Fruit fly (Drosophila melanogaster) whole organism, embryonic: ENCODE measurements around the gene CG17625.

Experiments
- Antp ChIP-seq: fragments of 200-800 bp; sonication (Bioruptor generic); optimal IDR thresholded peaks from 3 replicates; lab custom pipeline; 2016; ENCODE audit warnings: missing biosample characterization, missing genetic modification characterization
- BEAF-32 ChIP-seq: fragments of 200-800 bp; sonication (Bioruptor generic); optimal IDR thresholded peaks from 3 replicates; lab custom pipeline; 2017; ENCODE audit warnings: missing biosample characterization, missing genetic modification characterization, mild to moderate bottlenecking, moderate library complexity, missing genetic modification reagents
- Bgb ChIP-seq: fragments of 200-800 bp; sonication (Bioruptor generic); IDR thresholded peaks from 2 replicates; pipeline ENCODE4 v1.3.6; 2022; ENCODE audit warnings: missing biosample characterization, missing genetic modification characterization; ENCODE audit not compliant: partially characterized antibody
- CG10267 ChIP-seq: fragments of 200-800 bp; sonication (Bioruptor generic); optimal IDR thresholded peaks from 2 replicates; lab custom pipeline; 2018; ENCODE audit warnings: missing biosample characterization, mild to moderate bottlenecking, missing genetic modification characterization, moderate library complexity
- CG10366 ChIP-seq: fragments of 200-800 bp; sonication (Bioruptor generic); IDR thresholded peaks from 2 replicates; pipeline ENCODE4 v1.3.6; 2022; ENCODE audit warnings: missing biosample characterization, missing genetic modification characterization
- CG13894 ChIP-seq: fragments of 200-800 bp; sonication (Bioruptor generic); optimal IDR thresholded peaks from 3 replicates; lab custom pipeline; 2018; ENCODE audit warnings: missing biosample characterization, mild to moderate bottlenecking, missing genetic modification characterization, moderate library complexity
- CG14710 ChIP-seq: fragments of 200-800 bp; sonication (Bioruptor generic); optimal IDR thresholded peaks from 3 replicates; lab custom pipeline; 2019; ENCODE audit warnings: missing biosample characterization, mild to moderate bottlenecking, missing genetic modification characterization, moderate library complexity
- CG15514 ChIP-seq: fragments of 200-800 bp; sonication (Bioruptor generic); optimal IDR thresholded peaks from 3 replicates; lab custom pipeline; 2017; ENCODE audit warnings: missing biosample characterization, missing genetic modification characterization, mild to moderate bottlenecking, moderate library complexity, missing genetic modification reagents
- CG15696 ChIP-seq: fragments of 200-800 bp; sonication (Bioruptor generic); optimal IDR thresholded peaks from 2 replicates; lab custom pipeline; 2019; ENCODE audit warnings: missing biosample characterization, mild to moderate bottlenecking, missing genetic modification characterization, moderate library complexity
- CG16813 ChIP-seq: fragments of 200-800 bp; sonication (Bioruptor generic); IDR thresholded peaks from 3 replicates; pipeline ENCODE4 v1.3.6; 2022; ENCODE audit warnings: missing biosample characterization, missing genetic modification characterization; ENCODE audit not compliant: partially characterized antibody
- CG17186 ChIP-seq: fragments of 200-800 bp; sonication (Bioruptor generic); optimal IDR thresholded peaks from 3 replicates; lab custom pipeline; 2017; ENCODE audit warnings: missing biosample characterization, missing genetic modification reagents, missing genetic modification characterization
- CG2678 ChIP-seq: fragments of 200-800 bp; sonication (Bioruptor generic); optimal IDR thresholded peaks from 3 replicates; lab custom pipeline; 2019; ENCODE audit warnings: missing biosample characterization, mild to moderate bottlenecking, missing genetic modification characterization, moderate library complexity
- CG2712 ChIP-seq: fragments of 200-800 bp; optimal IDR thresholded peaks from 3 replicates; lab custom pipeline; 2019; ENCODE audit warnings: missing biosample characterization, mild to moderate bottlenecking, missing genetic modification characterization, moderate library complexity
- CG33557 ChIP-seq: fragments of 200-800 bp; sonication (Bioruptor generic); optimal IDR thresholded peaks from 2 replicates; lab custom pipeline; 2019; ENCODE audit warnings: missing biosample characterization, mild to moderate bottlenecking, missing genetic modification characterization, moderate library complexity
- CG3838 ChIP-seq: fragments of 200-800 bp; sonication (Bioruptor generic); optimal IDR thresholded peaks from 3 replicates; lab custom pipeline; 2016; ENCODE audit warnings: missing biosample characterization, missing genetic modification characterization
- CG42726 ChIP-seq: fragments of 200-800 bp; sonication (Bioruptor generic); IDR thresholded peaks from 2 replicates; pipeline ENCODE4 v1.3.6; 2022; ENCODE audit warnings: missing biosample characterization, missing genetic modification characterization; ENCODE audit not compliant: partially characterized antibody
- CG4854 ChIP-seq: fragments of 200-800 bp; sonication (Bioruptor generic); optimal IDR thresholded peaks from 2 replicates; lab custom pipeline; 2016; ENCODE audit warnings: missing biosample characterization, missing genetic modification characterization, inconsistent platforms
- CG5180 ChIP-seq: fragments of 200-800 bp; sonication (Bioruptor generic); optimal IDR thresholded peaks from 3 replicates; lab custom pipeline; 2017; ENCODE audit warnings: missing biosample characterization, missing genetic modification characterization, mild to moderate bottlenecking, moderate library complexity, missing genetic modification reagents
- CG6272 ChIP-seq: fragments of 200-800 bp; sonication (Bioruptor generic); IDR thresholded peaks from 2 replicates; pipeline ENCODE4 v1.3.6; 2022; ENCODE audit warnings: missing biosample characterization, missing genetic modification characterization
- CG6791 ChIP-seq: fragments of 200-800 bp; sonication (Bioruptor generic); IDR thresholded peaks from 3 replicates; pipeline ENCODE4 v1.3.6; 2022; ENCODE audit warnings: missing biosample characterization, missing genetic modification characterization; ENCODE audit not compliant: partially characterized antibody
- CG7786 ChIP-seq: fragments of 200-800 bp; sonication (Bioruptor generic); optimal IDR thresholded peaks from 2 replicates; lab custom pipeline; 2016; ENCODE audit warnings: missing biosample characterization, missing genetic modification characterization
- CG7987 ChIP-seq: fragments of 200-800 bp; sonication (Bioruptor generic); optimal IDR thresholded peaks from 2 replicates; lab custom pipeline; 2018; ENCODE audit warnings: missing biosample characterization, mild to moderate bottlenecking, missing genetic modification characterization, moderate library complexity
- CG9817 ChIP-seq: fragments of 200-800 bp; sonication (Bioruptor generic); optimal IDR thresholded peaks from 2 replicates; lab custom pipeline; 2018; ENCODE audit warnings: missing biosample characterization, mild to moderate bottlenecking, missing genetic modification characterization, moderate library complexity
- Dip3 ChIP-seq: fragments of 200-800 bp; sonication (Bioruptor generic); optimal IDR thresholded peaks from 3 replicates; lab custom pipeline; 2016; ENCODE audit warnings: missing biosample characterization, missing genetic modification characterization
- ERR ChIP-seq: fragments of 200-800 bp; sonication (Bioruptor generic); optimal IDR thresholded peaks from 2 replicates; lab custom pipeline; 2016; ENCODE audit warnings: missing biosample characterization, missing genetic modification characterization
- Ets65A ChIP-seq: fragments of 200-800 bp; sonication (Bioruptor generic); peaks from one replicate; lab custom pipeline; 2016; ENCODE audit warnings: missing biosample characterization, missing genetic modification characterization
- Hand ChIP-seq: fragments of 200-800 bp; sonication (Bioruptor generic); optimal IDR thresholded peaks from 2 replicates; lab custom pipeline; 2017; ENCODE audit warnings: mild to moderate bottlenecking, missing biosample characterization, missing genetic modification reagents, missing genetic modification characterization
- HmgD ChIP-seq: fragments of 200-800 bp; sonication (Bioruptor generic); optimal IDR thresholded peaks from 3 replicates; lab custom pipeline; 2016; ENCODE audit warnings: missing biosample characterization, missing genetic modification characterization
- Hmr ChIP-seq: fragments of 200-800 bp; sonication (Bioruptor generic); optimal IDR thresholded peaks from 3 replicates; lab custom pipeline; 2017; ENCODE audit warnings: mild to moderate bottlenecking, missing biosample characterization, missing genetic modification reagents, missing genetic modification characterization
- Max ChIP-seq: fragments of 200-800 bp; sonication (Bioruptor generic); optimal IDR thresholded peaks from 2 replicates; lab custom pipeline; 2016; ENCODE audit warnings: missing biosample characterization, mild to moderate bottlenecking, missing genetic modification characterization
- Myb ChIP-seq: fragments of 200-800 bp; sonication (Bioruptor generic); optimal IDR thresholded peaks from 2 replicates; lab custom pipeline; 2016; ENCODE audit warnings: missing biosample characterization, missing genetic modification characterization
- Sry-δ ChIP-seq: fragments of 200-800 bp; sonication (Bioruptor generic); optimal IDR thresholded peaks from 2 replicates; lab custom pipeline; 2016; ENCODE audit warnings: missing biosample characterization, missing genetic modification characterization
- Stat92E ChIP-seq, 3 experiments: fragments of >200 bp in 2 of 3; fragments of 200-800 bp in 1 of 3; sonication (Bioruptor generic) in 1 of 3; optimal IDR thresholded peaks; 2 replicates each; lab custom pipeline; 2017 to 2019; ENCODE audit warnings: missing biosample characterization in 3 of 3, missing genetic modification characterization in 3 of 3, mild to moderate bottlenecking in 1 of 3, moderate library complexity in 1 of 3
- YL-1 ChIP-seq: fragments of 200-800 bp; sonication (Bioruptor generic); optimal IDR thresholded peaks from 3 replicates; lab custom pipeline; 2017; ENCODE audit warnings: missing biosample characterization, mild to moderate bottlenecking, missing genetic modification characterization
- aop ChIP-seq: fragments of 200-800 bp; sonication (Bioruptor generic); IDR thresholded peaks from 2 replicates; pipeline ENCODE4 v1.3.6; 2022; ENCODE audit warnings: missing biosample characterization, missing genetic modification characterization
- chinmo ChIP-seq: fragments of 200-800 bp; sonication (Bioruptor generic); IDR thresholded peaks from 4 replicates; pipeline ENCODE4 v1.3.6; 2022; ENCODE audit warnings: missing biosample characterization, missing genetic modification characterization; ENCODE audit not compliant: partially characterized antibody
- ewg ChIP-seq: fragments of 200-800 bp; sonication (Bioruptor generic); optimal IDR thresholded peaks from 3 replicates; lab custom pipeline; 2017; ENCODE audit warnings: mild to moderate bottlenecking, missing biosample characterization, missing genetic modification reagents, missing genetic modification characterization
- gfzf ChIP-seq: fragments of 200-800 bp; sonication (Bioruptor generic); optimal IDR thresholded peaks from 2 replicates; lab custom pipeline; 2016; ENCODE audit warnings: missing biosample characterization, mild to moderate bottlenecking, missing genetic modification characterization, moderate library complexity
- hkb ChIP-seq, 2 experiments: fragments of 200-800 bp in 1 of 2; fragments of >200 bp in 1 of 2; sonication (Bioruptor generic) in 1 of 2; IDR thresholded peaks in 1 of 2; optimal IDR thresholded peaks in 1 of 2; 2 replicates each; pipeline versions ENCODE4 v1.3.6 to Lab custom; 2017 to 2022; ENCODE audit warnings: missing biosample characterization in 1 of 2, missing genetic modification characterization in 1 of 2
- klu ChIP-seq: fragments of 200-800 bp; sonication (Bioruptor generic); IDR thresholded peaks from 2 replicates; pipeline ENCODE4 v1.3.6; 2022; ENCODE audit warnings: missing biosample characterization, missing genetic modification characterization
- lab ChIP-seq: fragments of 200-800 bp; sonication (Bioruptor generic); optimal IDR thresholded peaks from 3 replicates; lab custom pipeline; 2017; ENCODE audit warnings: missing biosample characterization, missing genetic modification characterization, mild to moderate bottlenecking, moderate library complexity, missing genetic modification reagents
- sens ChIP-seq: fragments of 200-800 bp; sonication (Bioruptor generic); peaks from one replicate; lab custom pipeline; 2016; ENCODE audit warnings: missing biosample characterization, missing genetic modification characterization
- stwl ChIP-seq: fragments of 200-800 bp; sonication (Bioruptor generic); optimal IDR thresholded peaks from 3 replicates; lab custom pipeline; 2018; ENCODE audit warnings: missing biosample characterization, mild to moderate bottlenecking, missing genetic modification characterization, moderate library complexity
- unc-4 ChIP-seq: fragments of 200-800 bp; sonication (Bioruptor generic); IDR thresholded peaks from 2 replicates; pipeline ENCODE4 v1.3.6; 2022; ENCODE audit warnings: missing biosample characterization, missing genetic modification characterization; ENCODE audit not compliant: partially characterized antibody
- vfl ChIP-seq: fragments of 200-800 bp; sonication (Bioruptor generic); optimal IDR thresholded peaks from 2 replicates; lab custom pipeline; 2016; ENCODE audit warnings: missing biosample characterization, missing genetic modification characterization

CG17625 gene

dm6 chr3R:22639239-22639858 lies 47.3 kb upstream of the CG17625 start, which contains the start of the genes loco and wake (continued):
- TF ChIP-seq CG42726 (GFP tag; lab: Robert Waterston, UW) (no peak; the same call in none of the 2 replicates), HmgD (GFP tag; lab: Kevin White, UChicago) (peak; percentile 64), sens (peak; percentile 17), CG5180 (GFP tag; lab: Kevin White, UChicago) (no peak), Myb (GFP tag; lab: Kevin White, UChicago) (peak; percentile 100), CG17186 (GFP tag; lab: Kevin White, UChicago) (peak; percentile 34), CG15696 (tag; lab: Kevin White, UChicago) (peak; percentile 13), ewg (GFP tag; lab: Kevin White, UChicago) (peak; percentile 98), CG6791 (peak; percentile 75; the same call in 2 of the 3 replicates), CG6272 (GFP tag; lab: Robert Waterston, UW) (0 out of 2 replicates have a peak, but pooled peaks have one; percentile 4), Ets65A (GFP tag; lab: Kevin White, UChicago) (peak; percentile 93), Hand (no peak), aop (GFP tag; lab: Robert Waterston, UW) (no peak), CG7987 (GFP tag; lab: Kevin White, UChicago) (no peak), CG14710 (tag; lab: Kevin White, UChicago) (peak; percentile 77), Stat92E (GFP tag; optimal IDR thresholded peaks at IDR 0.05; lab: Kevin White, UChicago) (no peak), lab (no peak), BEAF-32 (GFP tag; lab: Kevin White, UChicago) (peak; percentile 94), stwl (peak; percentile 86), Max (GFP tag; lab: Kevin White, UChicago) (no peak), Sry-δ (peak; percentile 96), CG7786 (peak; percentile 4), CG16813 (GFP tag; lab: Robert Waterston, UW) (peak; percentile 93), CG2712 (tag; lab: Kevin White, UChicago) (peak; percentile 38), klu (GFP tag; lab: Robert Waterston, UW) (no peak), hkb (optimal IDR thresholded peaks at IDR 0.05; lab: Kevin White, UChicago) (no peak), hkb (GFP tag; IDR thresholded peaks at IDR 0.05; lab: Robert Waterston, UW) (no peak), Dip3 (peak; percentile 4), unc-4 (peak; percentile 95), YL-1 (GFP tag; lab: Kevin White, UChicago) (peak; percentile 45), CG9817 (tag; lab: Kevin White, UChicago) (no peak), CG2678 (tag; lab: Kevin White, UChicago) (peak; percentile 7), vfl (GFP tag; lab: Kevin White, UChicago) (no peak), CG4854 (no peak), CG33557 (GFP tag; lab: Kevin White, UChicago) (no peak), CG15514 (GFP tag; lab: Kevin White, UChicago) (peak; percentile 49), gfzf (GFP tag; lab: Kevin White, UChicago) (peak; percentile 35), CG13894 (tag; lab: Kevin White, UChicago) (peak; percentile 19), chinmo (peak; percentile 81; the same call in 2 of the 4 replicates), Hmr (peak; percentile 83), ERR (GFP tag; lab: Kevin White, UChicago) (no peak), CG10366 (GFP tag; lab: Robert Waterston, UW) (no peak), Antp (GFP tag; lab: Kevin White, UChicago) (no peak), CG10267 (tag; lab: Kevin White, UChicago) (peak; percentile 67), Bgb (GFP tag; lab: Robert Waterston, UW) (peak; percentile 82), CG3838 (GFP tag; lab: Kevin White, UChicago) (no peak)
- TF ChIP-seq, all 482 proteins: peak for 116
